Fruit fly (Drosophila melanogaster): ENCODE data around the gene CG32269.

Gene CG32269

dm6 chr3L:3224740-3225719 lies 16.2 kb upstream of the CG32269 start, which contains the start of gene Larp4B (continued):
- TF ChIP-seq CG6854 (GFP tag; optimal IDR thresholded peaks at IDR 0.05) (no peak), Ets65A (GFP tag) (peak; percentile 89), lola (GFP tag; optimal IDR thresholded peaks at IDR 0.05) (no peak), cwo (GFP tag; optimal IDR thresholded peaks at IDR 0.05) (no peak), kay (GFP tag; optimal IDR thresholded peaks at IDR 0.05) (no peak), CG18619 (GFP tag; optimal IDR thresholded peaks at IDR 0.05) (no peak), CG14441 (GFP tag; IDR thresholded peaks at IDR 0.05) (no peak), CG6689 (GFP tag; IDR thresholded peaks at IDR 0.05) (no peak), bab2 (GFP tag; optimal IDR thresholded peaks at IDR 0.05) (no peak), CG13287 (GFP tag; IDR thresholded peaks at IDR 0.05; ENCODE audit: partially characterized antibody) (peak; percentile 72), Doc2 (GFP tag; IDR thresholded peaks at IDR 0.05) (no peak), Six4 (GFP tag; optimal IDR thresholded peaks at IDR 0.05) (no peak), CG18011 (GFP tag; optimal IDR thresholded peaks at IDR 0.05) (no peak), CG7357 (GFP tag; IDR thresholded peaks at IDR 0.05) (0 out of 3 replicates have a peak, but pooled peaks have one; percentile 21), CG11456 (GFP tag; IDR thresholded peaks at IDR 0.05) (no peak), CG13894 (tag; optimal IDR thresholded peaks at IDR 0.05) (no peak), Bdp1 (GFP tag; optimal IDR thresholded peaks at IDR 0.05) (no peak), CG15269 (tag; optimal IDR thresholded peaks at IDR 0.05) (no peak), ase (GFP tag; IDR thresholded peaks at IDR 0.05) (no peak), trh (GFP tag; optimal IDR thresholded peaks at IDR 0.05) (no peak), mld (GFP tag; IDR thresholded peaks at IDR 0.05; ENCODE audit: partially characterized antibody) (0 out of 3 replicates have a peak, but pooled peaks have one; percentile 39), CG10321 (GFP tag; IDR thresholded peaks at IDR 0.05) (no peak), ERR (GFP tag; optimal IDR thresholded peaks at IDR 0.05) (no peak), CG9817 (tag; optimal IDR thresholded peaks at IDR 0.05) (no peak), zen (tag; optimal IDR thresholded peaks at IDR 0.05) (peak; percentile 27), CG8281 (tag; optimal IDR thresholded peaks at IDR 0.05) (no peak), CG12391 (tag; optimal IDR thresholded peaks at IDR 0.05) (peak; percentile 1), CG7786 (GFP tag; optimal IDR thresholded peaks at IDR 0.05) (no peak), ftz-f1 (GFP tag; optimal IDR thresholded peaks at IDR 0.05) (no peak), seq (GFP tag; IDR thresholded peaks at IDR 0.05) (no peak), Sin3A (optimal IDR thresholded peaks at IDR 0.05) (peak; percentile 86), Nf-YB (GFP tag; optimal IDR thresholded peaks at IDR 0.05) (no peak), TFAM (GFP tag; optimal IDR thresholded peaks at IDR 0.05) (no peak), repo (GFP tag; optimal IDR thresholded peaks at IDR 0.05) (no peak), chif (GFP tag; optimal IDR thresholded peaks at IDR 0.05) (no peak), Hr3 (GFP tag; optimal IDR thresholded peaks at IDR 0.05) (no peak), CG42726 (GFP tag; IDR thresholded peaks at IDR 0.05; ENCODE audit: partially characterized antibody) (0 out of 2 replicates have a peak, but pooled peaks have one; percentile 46), CG12299 (tag; optimal IDR thresholded peaks at IDR 0.05) (no peak), pfk (GFP tag; optimal IDR thresholded peaks at IDR 0.05) (peak; percentile 91), zen2 (GFP tag; IDR thresholded peaks at IDR 0.05; ENCODE audit: partially characterized antibody) (0 out of 3 replicates have a peak, but pooled peaks have one; percentile 39), CG6175 (GFP tag; IDR thresholded peaks at IDR 0.05) (no peak), sima (GFP tag; optimal IDR thresholded peaks at IDR 0.05) (no peak), CG12659 (GFP tag; optimal IDR thresholded peaks at IDR 0.05) (peak; percentile 27), CHES-1-like (GFP tag; optimal IDR thresholded peaks at IDR 0.05) (peak; percentile 25), Atf3 (GFP tag; optimal IDR thresholded peaks at IDR 0.05) (no peak), CG1233 (GFP tag; optimal IDR thresholded peaks at IDR 0.05) (no peak), en (GFP tag; optimal IDR thresholded peaks at IDR 0.05) (no peak), CG18262 (tag; optimal IDR thresholded peaks at IDR 0.05) (no peak), ro (GFP tag; IDR thresholded peaks at IDR 0.05) (no peak)
